Fruit fly (Drosophila melanogaster) whole organism, embryonic: ENCODE measurements around the gene CG43339.

Experiments used
- B-H2 ChIP-seq: fragments of 200-800 bp; sonication (Bioruptor generic); optimal IDR thresholded peaks from 2 replicates; lab custom pipeline; 2018; ENCODE audit warnings: missing biosample characterization, mild to moderate bottlenecking, missing genetic modification characterization
- Bteb2 ChIP-seq: fragments of 200-800 bp; sonication (Bioruptor generic); optimal IDR thresholded peaks from 2 replicates; lab custom pipeline; 2016; ENCODE audit warnings: missing biosample characterization, missing genetic modification characterization
- CG10209 ChIP-seq: fragments of 200-800 bp; sonication (Bioruptor generic); optimal IDR thresholded peaks from 3 replicates; lab custom pipeline; 2017; ENCODE audit warnings: missing biosample characterization, mild to moderate bottlenecking, missing genetic modification characterization, missing genetic modification reagents
- CG10654 ChIP-seq: fragments of 200-800 bp; sonication (Bioruptor generic); optimal IDR thresholded peaks from 2 replicates; lab custom pipeline; 2016; ENCODE audit warnings: missing biosample characterization, missing genetic modification characterization
- CG10959 ChIP-seq: fragments of 200-800 bp; sonication (Bioruptor generic); IDR thresholded peaks from 2 replicates; pipeline ENCODE4 v1.3.6; 2022; ENCODE audit warnings: missing biosample characterization, missing genetic modification characterization
- CG13424 ChIP-seq: fragments of 200-800 bp; sonication (Bioruptor generic); optimal IDR thresholded peaks from 2 replicates; lab custom pipeline; 2019; ENCODE audit warnings: missing biosample characterization, mild to moderate bottlenecking, missing genetic modification characterization, moderate library complexity
- CG13894 ChIP-seq: fragments of 200-800 bp; sonication (Bioruptor generic); optimal IDR thresholded peaks from 3 replicates; lab custom pipeline; 2018; ENCODE audit warnings: missing biosample characterization, mild to moderate bottlenecking, missing genetic modification characterization, moderate library complexity
- CG14441 ChIP-seq: fragments of 200-800 bp; sonication (Bioruptor generic); IDR thresholded peaks from 2 replicates; pipeline ENCODE4 v1.3.6; 2022; ENCODE audit warnings: missing biosample characterization, missing genetic modification characterization
- CG15696 ChIP-seq: fragments of 200-800 bp; sonication (Bioruptor generic); optimal IDR thresholded peaks from 2 replicates; lab custom pipeline; 2019; ENCODE audit warnings: missing biosample characterization, mild to moderate bottlenecking, missing genetic modification characterization, moderate library complexity
- CG17186 ChIP-seq: fragments of 200-800 bp; sonication (Bioruptor generic); optimal IDR thresholded peaks from 3 replicates; lab custom pipeline; 2017; ENCODE audit warnings: missing biosample characterization, missing genetic modification reagents, missing genetic modification characterization
- CG17802 ChIP-seq: fragments of 200-800 bp; sonication (Bioruptor generic); optimal IDR thresholded peaks from 2 replicates; lab custom pipeline; 2018; ENCODE audit warnings: missing biosample characterization, mild to moderate bottlenecking, missing genetic modification characterization, moderate library complexity
- CG18619 ChIP-seq: fragments of 200-800 bp; sonication (Bioruptor generic); optimal IDR thresholded peaks from 3 replicates; lab custom pipeline; 2017; ENCODE audit warnings: missing biosample characterization, mild to moderate bottlenecking, missing genetic modification characterization
- CG2712 ChIP-seq: fragments of 200-800 bp; optimal IDR thresholded peaks from 3 replicates; lab custom pipeline; 2019; ENCODE audit warnings: missing biosample characterization, mild to moderate bottlenecking, missing genetic modification characterization, moderate library complexity
- CG30020 ChIP-seq: fragments of 200-800 bp; optimal IDR thresholded peaks from 2 replicates; lab custom pipeline; 2019; ENCODE audit warnings: missing biosample characterization, mild to moderate bottlenecking, missing genetic modification characterization, moderate library complexity
- CG31365 ChIP-seq: fragments of 200-800 bp; sonication (Bioruptor generic); optimal IDR thresholded peaks from 2 replicates; lab custom pipeline; 2018; ENCODE audit warnings: missing biosample characterization, mild to moderate bottlenecking, missing genetic modification characterization
- CG3847 ChIP-seq: fragments of 200-800 bp; sonication (Bioruptor generic); IDR thresholded peaks from 2 replicates; pipeline ENCODE4 v1.3.6; 2022; ENCODE audit warnings: missing biosample characterization, missing genetic modification characterization
- CG43689 ChIP-seq: fragments of 200-800 bp; sonication (Bioruptor generic); IDR thresholded peaks from 2 replicates; pipeline ENCODE4 v1.3.6; 2022; ENCODE audit warnings: missing biosample characterization, missing genetic modification characterization
- CG7839 ChIP-seq: fragments of 200-800 bp; sonication (Bioruptor generic); optimal IDR thresholded peaks from 3 replicates; lab custom pipeline; 2018; ENCODE audit warnings: missing biosample characterization, mild to moderate bottlenecking, missing genetic modification characterization, moderate library complexity
- CG7987 ChIP-seq: fragments of 200-800 bp; sonication (Bioruptor generic); optimal IDR thresholded peaks from 2 replicates; lab custom pipeline; 2018; ENCODE audit warnings: missing biosample characterization, mild to moderate bottlenecking, missing genetic modification characterization, moderate library complexity
- CG8388 ChIP-seq: fragments of 200-800 bp; sonication (Bioruptor generic); optimal IDR thresholded peaks from 2 replicates; lab custom pipeline; 2019; ENCODE audit warnings: missing biosample characterization, mild to moderate bottlenecking, missing genetic modification characterization, moderate library complexity
- CG8924 ChIP-seq: fragments of 200-800 bp; optimal IDR thresholded peaks from 3 replicates; lab custom pipeline; 2019; ENCODE audit warnings: missing biosample characterization, mild to moderate bottlenecking, missing genetic modification characterization, moderate library complexity
- CG9609 ChIP-seq: fragments of 200-800 bp; sonication (Bioruptor generic); optimal IDR thresholded peaks from 3 replicates; lab custom pipeline; 2016; ENCODE audit warnings: missing biosample characterization, missing genetic modification characterization
- Ets65A ChIP-seq: fragments of 200-800 bp; sonication (Bioruptor generic); peaks from one replicate; lab custom pipeline; 2016; ENCODE audit warnings: missing biosample characterization, missing genetic modification characterization
- Hmr ChIP-seq: fragments of 200-800 bp; sonication (Bioruptor generic); optimal IDR thresholded peaks from 3 replicates; lab custom pipeline; 2017; ENCODE audit warnings: mild to moderate bottlenecking, missing biosample characterization, missing genetic modification reagents, missing genetic modification characterization
- Lhr ChIP-seq: fragments of 200-800 bp; sonication (Bioruptor generic); optimal IDR thresholded peaks from 3 replicates; lab custom pipeline; 2017; ENCODE audit warnings: mild to moderate bottlenecking, missing biosample characterization, missing genetic modification reagents, missing genetic modification characterization
- Max ChIP-seq: fragments of 200-800 bp; sonication (Bioruptor generic); optimal IDR thresholded peaks from 2 replicates; lab custom pipeline; 2016; ENCODE audit warnings: missing biosample characterization, mild to moderate bottlenecking, missing genetic modification characterization
- Opbp ChIP-seq: fragments of 200-800 bp; sonication (Bioruptor generic); IDR thresholded peaks from 3 replicates; pipeline ENCODE4 v1.3.6; 2022; ENCODE audit warnings: missing biosample characterization, missing genetic modification characterization; ENCODE audit not compliant: partially characterized antibody
- Rfx ChIP-seq: fragments of 200-800 bp; sonication (Bioruptor generic); IDR thresholded peaks from 2 replicates; pipeline ENCODE4 v1.3.6; 2022; ENCODE audit warnings: missing biosample characterization, missing genetic modification characterization
- Rx ChIP-seq: fragments of 200-800 bp; sonication (Bioruptor generic); IDR thresholded peaks from 2 replicates; pipeline ENCODE4 v1.3.6; 2022; ENCODE audit warnings: missing biosample characterization, missing genetic modification characterization
- Sry-β ChIP-seq: fragments of 200-800 bp; sonication (Bioruptor generic); optimal IDR thresholded peaks from 2 replicates; lab custom pipeline; 2018; ENCODE audit warnings: missing biosample characterization, mild to moderate bottlenecking, missing genetic modification characterization, moderate library complexity
- Trl ChIP-seq, 3 experiments: fragments of >200 bp in 2 of 3; fragments of 200-800 bp in 1 of 3; sonication (Bioruptor generic) in 1 of 3; optimal IDR thresholded peaks; 2 replicates in 1 of 3; 3 replicates in 2 of 3; lab custom pipeline; 2016 to 2017; ENCODE audit warnings: missing biosample characterization in 1 of 3, missing genetic modification characterization in 1 of 3
- ase ChIP-seq: fragments of 200-800 bp; sonication (Bioruptor generic); IDR thresholded peaks from 3 replicates; pipeline ENCODE4 v1.3.6; 2022; ENCODE audit warnings: missing biosample characterization, missing genetic modification characterization
- bcd ChIP-seq: fragments of 200-800 bp; sonication (Bioruptor generic); optimal IDR thresholded peaks from 2 replicates; lab custom pipeline; 2017; ENCODE audit warnings: missing biosample characterization, mild to moderate bottlenecking, missing genetic modification characterization
- bowl ChIP-seq: fragments of 200-800 bp; sonication (Bioruptor generic); IDR thresholded peaks from 2 replicates; pipeline ENCODE4 v1.3.6; 2022; ENCODE audit warnings: missing biosample characterization, missing genetic modification characterization
- cad ChIP-seq: fragments of >200 bp; optimal IDR thresholded peaks from 2 replicates; lab custom pipeline; 2017; ENCODE audit warnings: missing biosample characterization, missing genetic modification characterization
- caup ChIP-seq: fragments of 200-800 bp; sonication (Bioruptor generic); optimal IDR thresholded peaks from 3 replicates; lab custom pipeline; 2017; ENCODE audit warnings: missing biosample characterization, mild to moderate bottlenecking, missing genetic modification characterization, moderate library complexity; ENCODE audit not compliant: severe bottlenecking
- dati ChIP-seq: fragments of 200-800 bp; sonication (Bioruptor generic); IDR thresholded peaks from 2 replicates; pipeline ENCODE4 v1.3.6; 2022; ENCODE audit warnings: missing biosample characterization, missing genetic modification characterization
- ems ChIP-seq: fragments of 200-800 bp; sonication (Bioruptor generic); optimal IDR thresholded peaks from 3 replicates; lab custom pipeline; 2016; ENCODE audit warnings: missing biosample characterization, missing genetic modification characterization
- fd3F ChIP-seq: fragments of 200-800 bp; sonication (Bioruptor generic); optimal IDR thresholded peaks from 2 replicates; lab custom pipeline; 2018; ENCODE audit warnings: missing biosample characterization, mild to moderate bottlenecking, missing genetic modification characterization, moderate library complexity
- her ChIP-seq: fragments of 200-800 bp; sonication (Bioruptor generic); optimal IDR thresholded peaks from 2 replicates; lab custom pipeline; 2016; ENCODE audit warnings: missing biosample characterization, missing genetic modification characterization
- ind ChIP-seq: fragments of 200-800 bp; sonication (Bioruptor generic); optimal IDR thresholded peaks from 3 replicates; lab custom pipeline; 2016; ENCODE audit warnings: missing biosample characterization, missing genetic modification characterization
- jigr1 ChIP-seq: fragments of 200-800 bp; sonication (Bioruptor generic); IDR thresholded peaks from 3 replicates; pipeline ENCODE4 v1.3.6; 2022; ENCODE audit warnings: missing biosample characterization, missing genetic modification characterization
- otp ChIP-seq: fragments of 200-800 bp; sonication (Bioruptor generic); IDR thresholded peaks from 3 replicates; pipeline ENCODE4, ENCODE4 v1.3.6; 2022; ENCODE audit warnings: missing biosample characterization, missing genetic modification characterization
- pb ChIP-seq: fragments of 200-800 bp; sonication (Bioruptor generic); optimal IDR thresholded peaks from 3 replicates; lab custom pipeline; 2016; ENCODE audit warnings: missing biosample characterization, missing genetic modification characterization
- pho ChIP-seq: fragments of 200-800 bp; sonication (Bioruptor generic); optimal IDR thresholded peaks from 2 replicates; lab custom pipeline; 2016; ENCODE audit warnings: missing biosample characterization, missing genetic modification characterization
- run ChIP-seq: fragments of 200-800 bp; sonication (Bioruptor generic); optimal IDR thresholded peaks from 3 replicates; lab custom pipeline; 2018; ENCODE audit warnings: missing biosample characterization, mild to moderate bottlenecking, missing genetic modification characterization
- trh ChIP-seq: fragments of 200-800 bp; sonication (Bioruptor generic); optimal IDR thresholded peaks from 2 replicates; lab custom pipeline; 2016; ENCODE audit warnings: missing biosample characterization, missing genetic modification characterization
- ttk ChIP-seq: fragments of 200-800 bp; sonication (Bioruptor generic); IDR thresholded peaks from 2 replicates; pipeline ENCODE4 v2.1.2; 2022; ENCODE audit warnings: missing biosample characterization, missing genetic modification characterization
- tx ChIP-seq: fragments of 200-800 bp; sonication (Bioruptor generic); optimal IDR thresholded peaks from 2 replicates; lab custom pipeline; 2016; ENCODE audit warnings: missing biosample characterization, missing genetic modification characterization
- vfl ChIP-seq: fragments of 200-800 bp; sonication (Bioruptor generic); optimal IDR thresholded peaks from 2 replicates; lab custom pipeline; 2016; ENCODE audit warnings: missing biosample characterization, missing genetic modification characterization
- vvl ChIP-seq: fragments of 200-800 bp; sonication (Bioruptor generic); IDR thresholded peaks from 2 replicates; pipeline ENCODE4 v1.3.6; 2022; ENCODE audit warnings: missing biosample characterization, missing genetic modification characterization
- wdn ChIP-seq: fragments of 200-800 bp; sonication (Bioruptor generic); IDR thresholded peaks from 2 replicates; pipeline ENCODE4 v1.3.6; 2022; ENCODE audit warnings: missing biosample characterization, missing genetic modification characterization

The CG43339 gene

DNA sequence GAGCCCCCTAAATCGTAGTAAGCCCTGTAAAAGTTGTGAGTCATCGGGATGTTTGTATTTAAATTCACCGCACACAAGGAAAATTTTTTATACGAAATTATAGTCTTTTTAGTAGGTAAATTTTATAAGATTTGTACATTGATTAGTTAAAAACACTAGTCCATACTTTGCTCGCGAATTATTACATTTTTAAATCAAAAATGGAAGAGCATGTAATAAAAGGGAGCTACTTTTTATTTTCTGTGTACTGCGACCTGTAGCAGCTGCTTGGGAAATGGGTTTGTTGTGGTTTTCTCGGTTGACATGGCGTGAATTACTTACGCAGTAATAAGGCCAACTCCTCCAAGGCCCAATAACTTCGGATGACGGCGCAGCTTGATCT is 21.6 kb upstream of the CG43339 start (continued):
- TF ChIP-seq jigr1 (GFP tag; lab: Robert Waterston, UW) (no peak), CG3847 (peak; percentile 40), CG14441 (peak; percentile 35; the same call in 1 of the 2 replicates), ind (peak; percentile 22), CG13424 (peak; percentile 46), caup (no peak), CG7839 (tag; lab: Kevin White, UChicago) (peak; percentile 33), bcd (GFP tag; lab: Kevin White, UChicago) (no peak), vfl (no peak), cad (GFP tag; lab: Kevin White, UChicago) (no peak), CG8924 (tag; lab: Kevin White, UChicago) (no peak), Sry-β (GFP tag; lab: Kevin White, UChicago) (no peak), CG31365 (tag; lab: Kevin White, UChicago) (no peak), CG10959 (GFP tag; lab: Robert Waterston, UW) (no peak), Rfx (peak; percentile 80), otp (no peak), dati (GFP tag; lab: Robert Waterston, UW) (no peak), CG17186 (GFP tag; lab: Kevin White, UChicago) (no peak), Ets65A (GFP tag; lab: Kevin White, UChicago) (peak; percentile 88), CG10654 (no peak), CG18619 (GFP tag; lab: Kevin White, UChicago) (no peak), CG7987 (no peak), ttk (GFP tag; lab: Robert Waterston, UW) (peak; percentile 34; the same call in 1 of the 2 replicates), CG15696 (tag; lab: Kevin White, UChicago) (no peak), CG2712 (tag; lab: Kevin White, UChicago) (peak; percentile 29), Opbp (GFP tag; lab: Robert Waterston, UW) (no peak), Bteb2 (GFP tag; lab: Kevin White, UChicago) (no peak), pb (no peak), bowl (GFP tag; lab: Robert Waterston, UW) (no peak), fd3F (GFP tag; lab: Kevin White, UChicago) (peak; percentile 3), Rx (GFP tag; lab: Robert Waterston, UW) (no peak), CG30020 (tag; lab: Kevin White, UChicago) (no peak), wdn (GFP tag; lab: Robert Waterston, UW) (no peak), her (GFP tag; lab: Kevin White, UChicago) (no peak), Max (GFP tag; lab: Kevin White, UChicago) (no peak), CG10209 (GFP tag; lab: Kevin White, UChicago) (peak; percentile 4), tx (GFP tag; lab: Kevin White, UChicago) (no peak), Trl (optimal IDR thresholded peaks at IDR 0.05; lab: Kevin White, UChicago) (no peak), Trl (GFP tag; optimal IDR thresholded peaks at IDR 0.05; lab: Kevin White, UChicago) (no peak), vvl (GFP tag; lab: Robert Waterston, UW) (peak; percentile 33; the same call in 1 of the 2 replicates), Hmr (peak; percentile 16), CG43689 (GFP tag; lab: Robert Waterston, UW) (no peak), CG8388 (GFP tag; lab: Kevin White, UChicago) (peak; percentile 32), CG17802 (tag; lab: Kevin White, UChicago) (no peak), B-H2 (no peak), ems (GFP tag; lab: Kevin White, UChicago) (no peak), CG13894 (tag; lab: Kevin White, UChicago) (no peak), trh (GFP tag; lab: Kevin White, UChicago) (no peak), Lhr (no peak), ase (GFP tag; lab: Robert Waterston, UW) (no peak), run (tag; lab: Kevin White, UChicago) (no peak), CG9609 (GFP tag; lab: Kevin White, UChicago) (peak; percentile 6), pho (GFP tag; lab: Kevin White, UChicago) (no peak)
